Worm (Caenorhabditis elegans) whole organism, late embryonic: Measurements from ENCODE around the gene Y38E10A.34.

Experiments used
- elt-2 ChIP-seq: sonication (generic microtip); optimal IDR thresholded peaks from 2 replicates; lab custom pipeline; 2016; ENCODE audit warnings: missing genetic modification reagents, missing genetic modification characterization, missing compliant biosample characterization
- ets-4 ChIP-seq: sonication (generic microtip); optimal IDR thresholded peaks from 2 replicates; lab custom pipeline; 2016; ENCODE audit warnings: missing genetic modification characterization, missing compliant biosample characterization

ce11 chrII:12671892-12672291 is 40.9 kb downstream of the Y38E10A.34 start:
- no peak for TF ChIP-seq elt-2
- TF ChIP-seq ets-4 (tag; lab: Kevin White, UChicago) = no peak
